Fruit fly (Drosophila melanogaster): ENCODE data around the gene CG33229.

dm6 chr3L:264378-265151, 40.9 kb downstream of the CG33229 start, which contains the start of the genes Tudor-SN and mRpL17:
- TF ChIP-seq CG2889 (GFP tag; IDR thresholded peaks at IDR 0.05): no peak
- TF ChIP-seq crol (GFP tag; IDR thresholded peaks at IDR 0.05): no peak
- peak; percentile 71 for TF ChIP-seq Dbx (GFP tag; IDR thresholded peaks at IDR 0.05)
- TF ChIP-seq CG34224 (GFP tag; IDR thresholded peaks at IDR 0.05; ENCODE audit: partially characterized antibody): peak; percentile 89
- peak; percentile 23 for TF ChIP-seq CG18619 (GFP tag; optimal IDR thresholded peaks at IDR 0.05)
- no peak for TF ChIP-seq NK7.1 (GFP tag; optimal IDR thresholded peaks at IDR 0.05)
- TF ChIP-seq ewg (GFP tag; optimal IDR thresholded peaks at IDR 0.05): peak; percentile 44
- TF ChIP-seq zen2 (GFP tag; IDR thresholded peaks at IDR 0.05; ENCODE audit: partially characterized antibody): peak; percentile 96
- no peak for TF ChIP-seq Spps (tag; optimal IDR thresholded peaks at IDR 0.05)
- TF ChIP-seq psq (GFP tag; optimal IDR thresholded peaks at IDR 0.05): peak; percentile 2
- no peak for TF ChIP-seq Neu2 (GFP tag; optimal IDR thresholded peaks at IDR 0.05; ENCODE audit: borderline replicate concordance)

All from whole organism, embryonic.